Fruit fly (Drosophila melanogaster): ENCODE measurements around the gene CG17597.

Gene CG17597

dm6 chr2L:18839143-18839872, 8.4 kb upstream of the CG17597 start, which contains the start of gene CG10600 (continued):
- peak; percentile 89 for TF ChIP-seq lab (GFP tag; optimal IDR thresholded peaks at IDR 0.05)
- no peak for TF ChIP-seq Kr (GFP tag; optimal IDR thresholded peaks at IDR 0.05)
- peak; percentile 54 for TF ChIP-seq nom (GFP tag; optimal IDR thresholded peaks at IDR 0.05)
- TF ChIP-seq ERR (GFP tag; optimal IDR thresholded peaks at IDR 0.05), result peak; percentile 90
- peak; percentile 68 for TF ChIP-seq NK7.1 (GFP tag; optimal IDR thresholded peaks at IDR 0.05)
- no peak for TF ChIP-seq Lim3 (GFP tag; IDR thresholded peaks at IDR 0.05)
- TF ChIP-seq gro (GFP tag; optimal IDR thresholded peaks at IDR 0.05), result peak; percentile 85
- TF ChIP-seq CG12299 (tag; optimal IDR thresholded peaks at IDR 0.05), result peak; percentile 65
- peak; percentile 44 for TF ChIP-seq CG2202 (tag; optimal IDR thresholded peaks at IDR 0.05)
- peak; percentile 82 for TF ChIP-seq Dref (GFP tag; IDR thresholded peaks at IDR 0.05)
- TF ChIP-seq CG6272 (GFP tag; IDR thresholded peaks at IDR 0.05), result peak; percentile 30; the same call in 1 of the 2 replicates
- TF ChIP-seq maf-S (GFP tag; optimal IDR thresholded peaks at IDR 0.05), result peak; percentile 81
- no peak for TF ChIP-seq CG6654 (GFP tag; optimal IDR thresholded peaks at IDR 0.05)
- TF ChIP-seq CG16813 (GFP tag; IDR thresholded peaks at IDR 0.05; ENCODE audit: partially characterized antibody), result peak; percentile 85
- peak; percentile 75 for TF ChIP-seq CG1602 (GFP tag; optimal IDR thresholded peaks at IDR 0.05)
- no peak for TF ChIP-seq Neu2 (GFP tag; optimal IDR thresholded peaks at IDR 0.05; ENCODE audit: borderline replicate concordance)
- no peak for TF ChIP-seq CG15011 (GFP tag; optimal IDR thresholded peaks at IDR 0.05)
- TF ChIP-seq dysf (GFP tag; IDR thresholded peaks at IDR 0.05), result peak; percentile 77
- TF ChIP-seq sisA (GFP tag; IDR thresholded peaks at IDR 0.05), result peak; percentile 70
- peak; percentile 4 for TF ChIP-seq pfk (GFP tag; optimal IDR thresholded peaks at IDR 0.05)
- TF ChIP-seq CG3163 (GFP tag; optimal IDR thresholded peaks at IDR 0.05), result peak; percentile 80
- TF ChIP-seq kah (GFP tag; optimal IDR thresholded peaks at IDR 0.05), result peak; percentile 16
- TF ChIP-seq CG4820 (GFP tag; optimal IDR thresholded peaks at IDR 0.05), result peak; percentile 70
- TF ChIP-seq inv (GFP tag; IDR thresholded peaks at IDR 0.05; ENCODE audit: partially characterized antibody), result peak; percentile 83
- peak; percentile 92 for TF ChIP-seq CG34422 (GFP tag; IDR thresholded peaks at IDR 0.05)
- peak; percentile 77 for TF ChIP-seq CG11398 (GFP tag; optimal IDR thresholded peaks at IDR 0.05)
- TF ChIP-seq NFAT (GFP tag; IDR thresholded peaks at IDR 0.05), result peak; percentile 88
- no peak for TF ChIP-seq ap (GFP tag; IDR thresholded peaks at IDR 0.05)
- no peak for TF ChIP-seq CG6765 (GFP tag; optimal IDR thresholded peaks at IDR 0.05)
- peak; percentile 51; the same call in 1 of the 3 replicates for TF ChIP-seq CG6175 (GFP tag; IDR thresholded peaks at IDR 0.05)
- peak; percentile 91 for TF ChIP-seq onecut (GFP tag; IDR thresholded peaks at IDR 0.05)
- TF ChIP-seq CG2129 (GFP tag; IDR thresholded peaks at IDR 0.05; ENCODE audit: partially characterized antibody), result peak; percentile 54
- peak; percentile 44 for TF ChIP-seq Ada2b (GFP tag; IDR thresholded peaks at IDR 0.05)
- TF ChIP-seq phol (tag; optimal IDR thresholded peaks at IDR 0.05), result peak; percentile 69
- TF ChIP-seq CG10147 (GFP tag; optimal IDR thresholded peaks at IDR 0.05), result peak; percentile 43
- no peak for TF ChIP-seq lov (optimal IDR thresholded peaks at IDR 0.05)
- TF ChIP-seq lov (GFP tag; IDR thresholded peaks at IDR 0.05), result peak; percentile 70; the same call in 1 of the 3 replicates
- TF ChIP-seq CG3838 (GFP tag; optimal IDR thresholded peaks at IDR 0.05), result peak; percentile 36
- no peak for TF ChIP-seq Asciz (GFP tag; optimal IDR thresholded peaks at IDR 0.05)
- TF ChIP-seq CG15696 (tag; optimal IDR thresholded peaks at IDR 0.05), result peak; percentile 71
- peak; percentile 87 for TF ChIP-seq Dbx (GFP tag; IDR thresholded peaks at IDR 0.05)
- TF ChIP-seq CG10274 (GFP tag; optimal IDR thresholded peaks at IDR 0.05), result no peak
- TF ChIP-seq sna (GFP tag; IDR thresholded peaks at IDR 0.05; ENCODE audit: partially characterized antibody), result peak; percentile 67
- 0 out of 2 replicates have a peak, but pooled peaks have one; percentile 14 for TF ChIP-seq CG6689 (GFP tag; IDR thresholded peaks at IDR 0.05)
- no peak for TF ChIP-seq CG15479 (GFP tag; optimal IDR thresholded peaks at IDR 0.05)
- peak; percentile 47; the same call in 1 of the 2 replicates for TF ChIP-seq gt (GFP tag; IDR thresholded peaks at IDR 0.05)
- TF ChIP-seq Doc3 (GFP tag; IDR thresholded peaks at IDR 0.05; ENCODE audit: partially characterized antibody), result peak; percentile 62
- TF ChIP-seq hbn (GFP tag; IDR thresholded peaks at IDR 0.05; ENCODE audit: partially characterized antibody), result peak; percentile 84
- TF ChIP-seq kay (GFP tag; optimal IDR thresholded peaks at IDR 0.05), result peak; percentile 64

All from whole organism, embryonic.